Fruit fly (Drosophila melanogaster): ENCODE measurements around the gene ymp.

ymp gene

DNA sequence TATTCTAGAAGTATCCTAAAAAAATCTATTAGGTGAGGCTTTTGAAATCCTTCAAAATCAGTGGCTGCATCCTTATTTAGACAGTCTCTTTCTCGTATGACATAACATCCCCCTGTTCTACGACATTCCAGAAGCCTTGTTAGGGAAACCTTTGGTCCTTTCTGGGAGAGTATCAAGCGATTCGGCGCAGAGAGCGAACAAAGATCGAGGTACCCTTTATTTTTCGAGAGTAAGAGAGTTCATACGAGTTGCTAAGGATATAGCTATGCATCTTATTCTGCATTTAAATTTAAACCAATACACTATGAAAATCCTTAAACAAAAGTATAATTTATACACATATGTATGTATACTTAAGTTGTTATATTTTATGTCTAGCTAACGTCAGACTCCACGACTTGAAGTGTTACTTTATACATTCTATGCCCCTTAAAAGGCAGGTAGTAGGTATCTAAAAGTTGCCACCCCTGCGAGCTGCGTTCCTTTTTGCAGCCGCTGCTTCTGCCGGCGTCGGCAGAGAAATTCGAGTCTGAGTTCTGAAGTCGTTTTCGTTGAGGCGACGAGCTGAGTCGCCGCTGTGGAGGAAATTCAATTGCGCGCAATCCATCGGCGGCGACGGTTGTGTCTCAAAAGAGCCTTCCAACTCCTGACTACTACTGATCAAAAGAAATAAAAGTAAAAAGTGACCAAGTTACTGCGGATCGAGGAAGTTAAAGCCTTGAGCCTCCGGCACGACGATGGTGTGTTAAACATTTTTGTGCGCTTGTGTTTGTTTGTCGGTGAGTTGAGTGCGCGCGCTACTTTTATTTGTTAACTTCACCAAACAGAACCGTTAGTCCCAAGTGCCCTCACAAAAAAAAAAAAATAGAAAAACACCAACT, 28.6 kb upstream of the ymp start, which contains the start of gene jigr1 (continued):
- TF ChIP-seq gem (tag; optimal IDR thresholded peaks at IDR 0.05) (peak; percentile 67), CG1602 (GFP tag; optimal IDR thresholded peaks at IDR 0.05) (peak; percentile 47), ac (GFP tag; optimal IDR thresholded peaks at IDR 0.05) (peak; percentile 87), hbn (GFP tag; IDR thresholded peaks at IDR 0.05; ENCODE audit: partially characterized antibody) (no peak), psq (GFP tag; optimal IDR thresholded peaks at IDR 0.05) (peak; percentile 7), D19A (tag; optimal IDR thresholded peaks at IDR 0.05) (peak; percentile 96), CG17361 (GFP tag; IDR thresholded peaks at IDR 0.05) (peak; percentile 67; the same call in 2 of the 3 replicates), CG31441 (GFP tag; IDR thresholded peaks at IDR 0.05) (peak; percentile 54), rib (GFP tag; IDR thresholded peaks at IDR 0.05) (no peak), ara (GFP tag; IDR thresholded peaks at IDR 0.05) (peak; percentile 54; the same call in 1 of the 2 replicates), Neu2 (GFP tag; optimal IDR thresholded peaks at IDR 0.05; ENCODE audit: borderline replicate concordance) (peak; percentile 70), sc (optimal IDR thresholded peaks at IDR 0.05) (no peak), sc (GFP tag; optimal IDR thresholded peaks at IDR 0.05) (peak; percentile 44), pnt (GFP tag; optimal IDR thresholded peaks at IDR 0.05) (peak; percentile 5), ab (GFP tag; optimal IDR thresholded peaks at IDR 0.05) (no peak), twi (tag; optimal IDR thresholded peaks at IDR 0.05) (peak; percentile 33), mld (GFP tag; IDR thresholded peaks at IDR 0.05; ENCODE audit: partially characterized antibody) (no peak), zf30C (GFP tag; optimal IDR thresholded peaks at IDR 0.05) (no peak), scrt (GFP tag; optimal IDR thresholded peaks at IDR 0.05) (no peak), CG13775 (GFP tag; optimal IDR thresholded peaks at IDR 0.05) (peak; percentile 60)

DNA sequence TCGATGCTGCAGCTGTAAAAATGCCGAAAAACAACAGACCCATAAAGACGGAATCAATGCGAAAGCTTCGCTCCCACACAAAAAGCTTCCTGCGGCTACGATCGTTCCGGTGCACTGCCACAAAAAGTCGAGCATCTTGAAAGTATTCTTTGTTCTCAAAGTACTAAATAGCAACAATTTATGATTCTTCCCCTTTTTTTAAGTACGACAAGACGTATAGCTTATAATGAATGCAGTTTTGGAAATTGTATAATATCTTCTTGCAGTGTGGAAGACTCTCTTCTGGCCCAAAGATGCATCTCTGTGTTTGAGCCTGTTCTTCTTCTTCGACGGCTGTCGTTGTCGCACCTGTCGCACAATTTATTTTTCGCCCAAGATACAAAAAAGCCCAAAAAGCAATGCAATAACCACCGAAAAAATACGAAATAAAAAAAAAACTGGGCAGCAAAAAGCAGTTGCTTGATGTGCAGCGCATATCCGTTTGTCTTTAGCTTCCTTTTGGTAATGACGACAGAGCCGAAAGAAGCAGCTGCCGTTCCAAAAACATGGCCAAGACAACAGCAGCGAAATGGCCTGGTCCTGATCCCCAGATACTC, 25.0 kb upstream of the ymp start:
- TF ChIP-seq tll (GFP tag; optimal IDR thresholded peaks at IDR 0.05) (no peak), Ets65A (GFP tag) (peak; percentile 2), corto (GFP tag; optimal IDR thresholded peaks at IDR 0.05) (peak; percentile 83), CG7745 (tag; optimal IDR thresholded peaks at IDR 0.05) (no peak), CG12071 (GFP tag; optimal IDR thresholded peaks at IDR 0.05) (no peak), lbe (GFP tag; optimal IDR thresholded peaks at IDR 0.05) (peak; percentile 60)

DNA sequence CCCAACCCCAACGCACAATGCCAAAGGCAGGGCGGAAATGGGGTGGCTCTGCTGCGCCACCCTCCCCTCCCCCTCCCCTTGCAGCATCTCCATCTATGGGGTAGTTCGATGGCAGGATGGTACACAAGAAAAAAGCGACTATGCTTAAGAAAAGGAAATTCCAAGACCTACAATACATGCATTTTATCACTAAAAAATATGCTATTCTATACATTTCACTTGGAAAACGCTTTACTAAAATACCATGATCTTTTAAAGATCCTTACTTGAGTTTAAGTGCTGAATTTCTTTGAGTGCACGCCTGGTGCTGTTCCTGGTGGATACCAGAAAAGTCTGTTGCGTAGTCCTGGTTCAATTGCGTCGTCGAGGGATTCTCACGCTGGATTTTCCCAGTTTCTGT, 22.2 kb upstream of the ymp start:
- TF ChIP-seq Antp (GFP tag; optimal IDR thresholded peaks at IDR 0.05): peak; percentile 83
- TF ChIP-seq CG2129 (GFP tag; IDR thresholded peaks at IDR 0.05; ENCODE audit: partially characterized antibody): no peak
- TF ChIP-seq CG18476 (GFP tag; optimal IDR thresholded peaks at IDR 0.05): peak; percentile 53
- no peak for TF ChIP-seq CG15073 (GFP tag; optimal IDR thresholded peaks at IDR 0.05)
- TF ChIP-seq CG7745 (tag; optimal IDR thresholded peaks at IDR 0.05): no peak
- peak; percentile 28 for TF ChIP-seq CG8359 (GFP tag; optimal IDR thresholded peaks at IDR 0.05; ENCODE audit: borderline replicate concordance)
- peak; percentile 54 for TF ChIP-seq CG12659 (GFP tag; optimal IDR thresholded peaks at IDR 0.05)
- TF ChIP-seq inv (GFP tag; IDR thresholded peaks at IDR 0.05; ENCODE audit: partially characterized antibody): no peak
- TF ChIP-seq insv (GFP tag; optimal IDR thresholded peaks at IDR 0.05): no peak
- TF ChIP-seq her (GFP tag; optimal IDR thresholded peaks at IDR 0.05): peak; percentile 55
- TF ChIP-seq ash1 (GFP tag; optimal IDR thresholded peaks at IDR 0.05): no peak
- TF ChIP-seq usp (GFP tag; optimal IDR thresholded peaks at IDR 0.05): no peak
- TF ChIP-seq psq (GFP tag; optimal IDR thresholded peaks at IDR 0.05): no peak
- peak; percentile 60 for TF ChIP-seq CG30403 (GFP tag; optimal IDR thresholded peaks at IDR 0.05)
- peak; percentile 25 for TF ChIP-seq fu2 (GFP tag; optimal IDR thresholded peaks at IDR 0.05)
- TF ChIP-seq CG6175 (GFP tag; IDR thresholded peaks at IDR 0.05): peak; percentile 60; the same call in 1 of the 3 replicates
- TF ChIP-seq CG30020 (tag; optimal IDR thresholded peaks at IDR 0.05): no peak
- TF ChIP-seq Dfd (GFP tag; optimal IDR thresholded peaks at IDR 0.05): no peak
- peak; percentile 62 for TF ChIP-seq CG18262 (tag; optimal IDR thresholded peaks at IDR 0.05)
- TF ChIP-seq sqz (GFP tag; optimal IDR thresholded peaks at IDR 0.05): no peak
- peak; percentile 55 for TF ChIP-seq CG12219 (GFP tag; optimal IDR thresholded peaks at IDR 0.05)
- TF ChIP-seq C15 (GFP tag; IDR thresholded peaks at IDR 0.05): 0 out of 3 replicates have a peak, but pooled peaks have one; percentile 42

All from whole organism, embryonic.